1 fruit fly cellular context compared by ENCODE assay signal in genomic region chr3L:18281236-18281635, dm6.
TF ChIP-seq lines count a peak whose summit lies in the region.

No protein-coding gene starts in this region.

TF ChIP-seq in whole organism, embryonic, 481 proteins besides CTCF, POLR2A, EP300 and RAD21 (continued from another document):
- peak; percentile 78 for TF ChIP-seq eyg (GFP tag; optimal IDR thresholded peaks at IDR 0.05; lab: Kevin White, UChicago)
- TF ChIP-seq CG13287 (GFP tag; IDR thresholded peaks at IDR 0.05; lab: Robert Waterston, UW; ENCODE audit: partially characterized antibody), result no peak
- peak; percentile 84 for TF ChIP-seq CG18619 (GFP tag; optimal IDR thresholded peaks at IDR 0.05; lab: Kevin White, UChicago)
- TF ChIP-seq CG12071 (GFP tag; optimal IDR thresholded peaks at IDR 0.05; lab: Kevin White, UChicago), result peak; percentile 34
- no peak for TF ChIP-seq Sin3A (optimal IDR thresholded peaks at IDR 0.05; lab: Kevin White, UChicago)
- TF ChIP-seq CG7372 (GFP tag; IDR thresholded peaks at IDR 0.05; lab: Robert Waterston, UW), result peak; percentile 82
- peak; percentile 72 for TF ChIP-seq CG3838 (GFP tag; optimal IDR thresholded peaks at IDR 0.05; lab: Kevin White, UChicago)
- 0 out of 2 replicates have a peak, but pooled peaks have one; percentile 29 for TF ChIP-seq al (GFP tag; IDR thresholded peaks at IDR 0.05; lab: Robert Waterston, UW)
- TF ChIP-seq CG8359 (GFP tag; optimal IDR thresholded peaks at IDR 0.05; lab: Kevin White, UChicago; ENCODE audit: borderline replicate concordance), result peak; percentile 84
- no peak for TF ChIP-seq prd (optimal IDR thresholded peaks at IDR 0.05; lab: Kevin White, UChicago)
- peak; percentile 94 for TF ChIP-seq prd (GFP tag; IDR thresholded peaks at IDR 0.05; lab: Robert Waterston, UW)
- no peak for TF ChIP-seq yki (optimal IDR thresholded peaks at IDR 0.05; lab: Kevin White, UChicago)
- peak; percentile 92 for TF ChIP-seq Oli (tag; optimal IDR thresholded peaks at IDR 0.05; lab: Kevin White, UChicago)
- peak; percentile 98 for TF ChIP-seq CG18262 (tag; optimal IDR thresholded peaks at IDR 0.05; lab: Kevin White, UChicago)
- peak; percentile 87 for TF ChIP-seq Mad (GFP tag; optimal IDR thresholded peaks at IDR 0.05; lab: Kevin White, UChicago)
- TF ChIP-seq kay (GFP tag; optimal IDR thresholded peaks at IDR 0.05; lab: Kevin White, UChicago), result peak; percentile 87
- TF ChIP-seq CG11093 (GFP tag; IDR thresholded peaks at IDR 0.05; lab: Robert Waterston, UW), result peak; percentile 84
- no peak for TF ChIP-seq Doc2 (GFP tag; IDR thresholded peaks at IDR 0.05; lab: Robert Waterston, UW)
- no peak; the same call in 1 of the 2 replicates for TF ChIP-seq gsb (GFP tag; IDR thresholded peaks at IDR 0.05; lab: Robert Waterston, UW)
- peak; percentile 69 for TF ChIP-seq trh (GFP tag; optimal IDR thresholded peaks at IDR 0.05; lab: Kevin White, UChicago)
- TF ChIP-seq CG7556 (GFP tag; optimal IDR thresholded peaks at IDR 0.05; lab: Kevin White, UChicago), result peak; percentile 92
- TF ChIP-seq CG4820 (GFP tag; optimal IDR thresholded peaks at IDR 0.05; lab: Kevin White, UChicago), result peak; percentile 93
- TF ChIP-seq CG1602 (GFP tag; optimal IDR thresholded peaks at IDR 0.05; lab: Kevin White, UChicago), result peak; percentile 93
- peak; percentile 100 for TF ChIP-seq D19A (tag; optimal IDR thresholded peaks at IDR 0.05; lab: Kevin White, UChicago)
- no peak for TF ChIP-seq D19B (GFP tag; optimal IDR thresholded peaks at IDR 0.05; lab: Kevin White, UChicago)
- TF ChIP-seq CG4282 (GFP tag; optimal IDR thresholded peaks at IDR 0.05; lab: Kevin White, UChicago), result peak; percentile 44
- peak; percentile 90 for TF ChIP-seq jumu (GFP tag; optimal IDR thresholded peaks at IDR 0.05; lab: Kevin White, UChicago)
- TF ChIP-seq Hr78 (GFP tag; optimal IDR thresholded peaks at IDR 0.05; lab: Kevin White, UChicago), result peak in 1 of 2 experiments; percentile 72
- TF ChIP-seq CG3065 (GFP tag; optimal IDR thresholded peaks at IDR 0.05; lab: Kevin White, UChicago), result peak; percentile 58
- no peak for TF ChIP-seq tna (GFP tag; IDR thresholded peaks at IDR 0.05; lab: Robert Waterston, UW; ENCODE audit: partially characterized antibody)
- no peak for TF ChIP-seq pan (optimal IDR thresholded peaks at IDR 0.05; lab: Kevin White, UChicago)
- TF ChIP-seq pan (GFP tag; optimal IDR thresholded peaks at IDR 0.05 in 1 of 2, IDR thresholded peaks at IDR 0.05 in 1 of 2), result peak in 1 of 2 experiments; percentile 80
- TF ChIP-seq CG10147 (GFP tag; optimal IDR thresholded peaks at IDR 0.05; lab: Kevin White, UChicago), result peak; percentile 41
